Worm (Caenorhabditis elegans) whole organism, mixed stage, embryonic: Measurements from ENCODE around the gene Y40C5A.4.

ENCODE experiments used
- M03D4.4 ChIP-seq: sonication (generic microtip); optimal IDR thresholded peaks from 2 replicates; lab custom pipeline; 2017; ENCODE audit warnings: mild to moderate bottlenecking, missing genetic modification characterization, missing compliant biosample characterization
- bed-3 ChIP-seq: fragments of 200-800 bp; sonication (Bioruptor generic); optimal IDR thresholded peaks from 3 replicates; lab custom pipeline; 2018; ENCODE audit warnings: mild to moderate bottlenecking, missing genetic modification characterization, moderate library complexity, missing compliant biosample characterization
- blmp-1 ChIP-seq: fragments of 150-350 bp; optimal IDR thresholded peaks from 2 replicates; lab custom pipeline; 2014; ENCODE audit warnings: missing biosample characterization, missing genetic modification characterization
- ceh-43 ChIP-seq: fragments of 200-800 bp; sonication (Bioruptor generic); optimal IDR thresholded peaks from 2 replicates; lab custom pipeline; 2018; ENCODE audit warnings: mild to moderate bottlenecking, missing genetic modification characterization, moderate library complexity, missing compliant biosample characterization
- ceh-83 ChIP-seq: fragments of 200-800 bp; sonication (Bioruptor generic); optimal IDR thresholded peaks from 2 replicates; lab custom pipeline; 2018; ENCODE audit warnings: mild to moderate bottlenecking, missing genetic modification characterization, missing compliant biosample characterization
- ces-1 ChIP-seq: fragments of 150-350 bp; optimal IDR thresholded peaks from 2 replicates; lab custom pipeline; 2014; ENCODE audit warnings: missing biosample characterization, missing genetic modification reagents, missing genetic modification characterization
- cnd-1 ChIP-seq: fragments of 200-800 bp; sonication (Bioruptor generic); optimal IDR thresholded peaks from 2 replicates; lab custom pipeline; 2018; ENCODE audit warnings: mild to moderate bottlenecking, missing genetic modification characterization, missing compliant biosample characterization
- drap-1 ChIP-seq: fragments of 200-800 bp; sonication (Bioruptor generic); optimal IDR thresholded peaks from 3 replicates; lab custom pipeline; 2018; ENCODE audit warnings: mild to moderate bottlenecking, missing genetic modification characterization, missing compliant biosample characterization
- elt-1 ChIP-seq: sonication (generic microtip); optimal IDR thresholded peaks from 2 replicates; lab custom pipeline; 2017; ENCODE audit warnings: missing genetic modification characterization, mild to moderate bottlenecking, missing compliant biosample characterization, antibody characterized with exemption, moderate library complexity, borderline replicate concordance; ENCODE audit not compliant: insufficient read depth
- elt-3 ChIP-seq: fragments of 150-350 bp; optimal IDR thresholded peaks from 2 replicates; lab custom pipeline; 2014; ENCODE audit warnings: missing biosample characterization, missing genetic modification characterization
- flh-1 ChIP-seq: fragments of 200-800 bp; sonication (Bioruptor generic); optimal IDR thresholded peaks from 2 replicates; lab custom pipeline; 2018; ENCODE audit warnings: mild to moderate bottlenecking, missing genetic modification characterization, moderate library complexity, missing compliant biosample characterization
- ham-2 ChIP-seq: fragments of 200-800 bp; sonication (Bioruptor generic); optimal IDR thresholded peaks from 2 replicates; lab custom pipeline; 2018; ENCODE audit warnings: mild to moderate bottlenecking, missing genetic modification characterization, missing compliant biosample characterization
- hlh-1 ChIP-seq: fragments of 150-350 bp; optimal IDR thresholded peaks from 2 replicates; lab custom pipeline; 2014; ENCODE audit warnings: missing biosample characterization, missing genetic modification reagents, missing genetic modification characterization
- lin-13 ChIP-seq: fragments of 150-350 bp; optimal IDR thresholded peaks from 2 replicates; lab custom pipeline; 2014; ENCODE audit warnings: missing biosample characterization, missing genetic modification characterization
- lsy-2 ChIP-seq: fragments of 150-350 bp; optimal IDR thresholded peaks from 2 replicates; lab custom pipeline; 2014; ENCODE audit warnings: missing biosample characterization, missing genetic modification characterization
- mab-5 ChIP-seq: fragments of 150-350 bp; optimal IDR thresholded peaks from 2 replicates; lab custom pipeline; 2014; ENCODE audit warnings: missing biosample characterization, missing genetic modification characterization
- mep-1 ChIP-seq: fragments of 150-350 bp; optimal IDR thresholded peaks from 2 replicates; lab custom pipeline; 2017; ENCODE audit warnings: missing biosample characterization, missing genetic modification reagents, missing genetic modification characterization, inconsistent platforms
- mls-2 ChIP-seq: sonication (generic microtip); optimal IDR thresholded peaks from 2 replicates; lab custom pipeline; 2016; ENCODE audit warnings: mild to moderate bottlenecking, missing genetic modification characterization, moderate library complexity, missing compliant biosample characterization
- nhr-12 ChIP-seq: fragments of 150-350 bp; optimal IDR thresholded peaks from 2 replicates; lab custom pipeline; 2014; ENCODE audit warnings: missing biosample characterization, missing genetic modification characterization
- nhr-2 ChIP-seq: fragments of 150-350 bp; optimal IDR thresholded peaks from 2 replicates; lab custom pipeline; 2014; ENCODE audit warnings: missing biosample characterization, missing genetic modification characterization
- nhr-237 ChIP-seq: fragments of 150-350 bp; optimal IDR thresholded peaks from 2 replicates; lab custom pipeline; 2014; ENCODE audit warnings: missing biosample characterization, missing genetic modification characterization
- nhr-28 ChIP-seq: fragments of 150-350 bp; optimal IDR thresholded peaks from 2 replicates; lab custom pipeline; 2014; ENCODE audit warnings: missing biosample characterization, missing genetic modification characterization
- nhr-76 ChIP-seq: sonication (generic microtip); optimal IDR thresholded peaks from 2 replicates; lab custom pipeline; 2017; ENCODE audit warnings: missing biosample characterization, missing genetic modification characterization
- pha-4 ChIP-seq: fragments of 150-350 bp; optimal IDR thresholded peaks from 2 replicates; lab custom pipeline; 2018; ENCODE audit warnings: missing biosample characterization, missing genetic modification reagents, missing genetic modification characterization
- sem-2 ChIP-seq: fragments of 200-800 bp; sonication (Bioruptor generic); optimal IDR thresholded peaks from 2 replicates; lab custom pipeline; 2018; ENCODE audit warnings: mild to moderate bottlenecking, missing genetic modification characterization, missing compliant biosample characterization
- snpc-4 ChIP-seq: fragments of 150-350 bp; optimal IDR thresholded peaks from 2 replicates; lab custom pipeline; 2014; ENCODE audit warnings: missing biosample characterization, missing genetic modification characterization
- sptf-1 ChIP-seq: sonication (generic microtip); optimal IDR thresholded peaks from 2 replicates; lab custom pipeline; 2017; ENCODE audit warnings: mild to moderate bottlenecking, missing genetic modification characterization, moderate library complexity, missing compliant biosample characterization
- tbx-8 ChIP-seq: fragments of 200-800 bp; sonication (Bioruptor generic); optimal IDR thresholded peaks from 2 replicates; lab custom pipeline; 2018; ENCODE audit warnings: mild to moderate bottlenecking, missing genetic modification characterization, moderate library complexity, missing compliant biosample characterization
- unc-120 ChIP-seq: sonication (generic microtip); optimal IDR thresholded peaks from 2 replicates; lab custom pipeline; 2017; ENCODE audit warnings: missing genetic modification characterization, missing compliant biosample characterization; ENCODE audit not compliant: poor library complexity, severe bottlenecking
- unc-39 ChIP-seq: fragments of 150-350 bp; optimal IDR thresholded peaks from 2 replicates; lab custom pipeline; 2014; ENCODE audit warnings: missing biosample characterization, missing genetic modification characterization
- unc-62 ChIP-seq: fragments of 150-350 bp; optimal IDR thresholded peaks from 2 replicates; lab custom pipeline; 2014; ENCODE audit warnings: missing biosample characterization, missing genetic modification reagents, missing genetic modification characterization
- ztf-11 ChIP-seq: fragments of 150-350 bp; optimal IDR thresholded peaks from 2 replicates; lab custom pipeline; 2014; ENCODE audit warnings: missing biosample characterization, missing genetic modification characterization

Y40C5A.4 gene

DNA sequence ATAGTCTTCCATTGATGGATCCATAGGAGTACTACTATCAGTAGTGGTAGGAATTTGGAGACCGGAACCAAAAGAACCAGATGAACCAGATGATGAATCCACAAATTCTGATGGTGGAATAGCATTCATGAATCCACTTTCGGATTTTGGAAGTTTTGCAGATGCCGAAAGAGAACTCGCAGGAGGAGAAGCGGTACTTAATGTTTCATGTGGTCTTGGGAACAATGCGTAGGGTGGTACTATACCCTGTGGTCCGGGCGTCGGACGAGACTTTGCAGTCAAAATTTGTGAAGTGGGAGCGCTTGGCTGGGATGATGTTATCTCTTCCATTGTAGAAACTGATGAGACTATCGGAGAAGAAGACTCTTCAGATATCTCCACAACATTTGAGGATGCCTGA is 26.9 kb downstream of the Y40C5A.4 start:
- TF ChIP-seq mls-2 (tag; lab: Kevin White, UChicago) (no peak), mep-1 (tag; lab: Kevin White, UChicago) (no peak), elt-1 (tag; lab: Kevin White, UChicago) (no peak), ceh-43 (GFP tag; lab: Kevin White, UChicago) (no peak), ztf-11 (no peak)

DNA sequence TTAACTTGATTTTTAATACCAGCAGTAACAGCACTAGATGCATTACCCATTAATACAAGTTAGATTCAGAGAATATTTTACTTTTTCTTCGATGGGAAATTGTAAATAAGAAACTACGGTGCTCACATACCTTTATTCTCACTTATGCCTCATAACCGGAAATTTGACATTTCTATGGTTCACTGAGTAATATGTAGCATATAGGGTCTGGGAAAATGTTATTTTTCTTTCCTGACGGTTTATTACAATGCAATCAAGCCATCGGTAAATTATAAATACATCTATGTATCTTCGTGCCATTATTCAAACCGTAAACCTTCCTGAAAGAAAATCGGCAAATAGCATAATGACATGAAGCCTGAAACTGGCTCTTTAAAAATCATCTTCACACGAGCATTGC is 32.2 kb downstream of the Y40C5A.4 start, which contains the start of gene ocr-4:
Gene ocr-4 (minus strand): TSS at position 101 of the 400 bp plus-strand sequence.
- no peak for TF ChIP-seq sem-2 (GFP tag; lab: Kevin White, UChicago)
- TF ChIP-seq blmp-1 (tag; lab: Kevin White, UChicago) = no peak
- no peak for TF ChIP-seq hlh-1
- TF ChIP-seq nhr-2 (tag; lab: Kevin White, UChicago) = no peak
- no peak for TF ChIP-seq nhr-28
- TF ChIP-seq flh-1 (GFP tag; lab: Kevin White, UChicago) = no peak
- no peak for TF ChIP-seq drap-1
- TF ChIP-seq pha-4 = no peak
- no peak for TF ChIP-seq unc-39
- no peak for TF ChIP-seq snpc-4
- TF ChIP-seq tbx-8 (GFP tag; lab: Kevin White, UChicago) = no peak
- TF ChIP-seq ham-2 (GFP tag; lab: Kevin White, UChicago) = no peak
- no peak for TF ChIP-seq unc-120
- no peak for TF ChIP-seq ces-1

DNA sequence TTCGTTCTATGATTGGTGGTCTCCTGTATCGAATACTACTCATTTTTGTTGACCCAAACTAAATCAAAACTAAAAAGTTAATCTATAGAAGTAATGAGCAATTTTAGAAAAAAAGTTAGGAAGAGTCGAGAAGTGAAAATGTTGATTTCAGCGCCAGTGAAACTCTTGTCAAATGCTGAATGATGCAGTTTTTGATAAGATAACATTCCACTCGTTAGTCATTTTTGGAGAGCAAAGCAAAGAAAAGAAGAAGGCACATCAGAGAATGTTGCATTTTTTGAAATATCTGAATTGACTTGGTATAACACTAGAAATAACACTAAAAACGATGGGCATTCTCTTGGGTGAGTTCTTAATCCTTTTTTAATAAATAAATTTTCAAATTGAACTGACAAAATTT is 36.0 kb downstream of the Y40C5A.4 start, which contains the start of gene sqst-2:
Gene sqst-2 (minus strand): TSS at position 58 of the 400 bp plus-strand sequence.
- TF ChIP-seq nhr-12 = no peak
- no peak for TF ChIP-seq bed-3
- no peak for TF ChIP-seq M03D4.4 (tag; lab: Kevin White, UChicago)
- no peak for TF ChIP-seq ztf-11
- TF ChIP-seq blmp-1 (tag; lab: Kevin White, UChicago) = no peak
- no peak for TF ChIP-seq nhr-76 (tag; lab: Kevin White, UChicago)
- TF ChIP-seq unc-39 = no peak
- no peak for TF ChIP-seq mls-2 (tag; lab: Kevin White, UChicago)
- no peak for TF ChIP-seq mep-1 (tag; lab: Kevin White, UChicago)
- TF ChIP-seq pha-4 = no peak
- no peak for TF ChIP-seq nhr-237 (tag; lab: Kevin White, UChicago)
- TF ChIP-seq nhr-28 = no peak

DNA sequence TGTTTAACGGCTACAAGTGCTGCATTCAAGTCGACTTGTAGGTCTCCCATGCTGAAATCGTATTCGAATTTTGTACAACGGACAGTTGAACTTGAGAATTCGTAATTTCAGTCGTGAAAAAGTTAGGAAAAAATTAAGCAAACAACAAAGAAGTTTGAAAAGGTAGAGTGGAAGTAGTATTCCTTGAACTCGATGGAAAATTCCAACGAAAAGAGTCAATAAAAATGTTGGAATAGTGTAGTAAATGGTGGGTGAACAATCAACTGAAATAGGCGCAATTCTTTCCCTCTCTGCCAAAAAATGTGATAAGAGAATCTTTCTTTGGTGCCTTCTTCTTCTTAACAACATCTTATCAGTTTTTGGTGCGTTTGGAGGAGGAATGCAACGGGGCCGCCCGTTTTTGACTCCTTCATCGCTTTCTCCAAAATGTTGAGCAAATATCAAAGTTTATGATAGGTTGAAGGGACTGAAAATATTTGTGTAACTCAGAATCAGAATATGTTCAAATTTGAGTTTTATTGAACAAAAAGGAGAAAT is 38.2 kb downstream of the Y40C5A.4 start, which contains the start of gene ifo-1:
Gene ifo-1 (minus strand): TSS at position 51 of the 537 bp plus-strand sequence.
- TF ChIP-seq ham-2 (GFP tag; lab: Kevin White, UChicago) (no peak), nhr-76 (tag; lab: Kevin White, UChicago) (no peak), ceh-43 (GFP tag; lab: Kevin White, UChicago) (no peak), snpc-4 (no peak)

DNA sequence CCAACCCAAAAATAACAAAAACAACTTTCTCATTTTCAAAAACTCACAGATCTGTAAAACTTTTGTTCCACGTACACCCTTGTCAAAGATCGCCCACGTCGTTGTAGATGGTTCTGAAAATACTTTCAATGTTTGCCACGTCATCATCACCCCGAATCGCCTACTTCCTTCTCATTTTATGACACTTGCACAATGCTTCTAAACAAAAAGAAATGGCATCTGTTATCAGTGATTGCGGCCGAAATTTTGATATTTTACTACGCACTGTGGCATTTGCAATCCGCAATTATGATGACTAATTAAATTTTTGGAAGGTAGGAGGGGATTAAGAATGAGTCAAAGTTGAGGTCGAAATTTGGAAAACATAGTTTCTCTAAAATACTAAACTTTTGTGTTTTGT is 39.2 kb downstream of the Y40C5A.4 start:
- TF ChIP-seq unc-39 (no peak), sem-2 (GFP tag; lab: Kevin White, UChicago) (no peak), mep-1 (tag; lab: Kevin White, UChicago) (no peak), blmp-1 (tag; lab: Kevin White, UChicago) (no peak)
- TF ChIP-seq, all 35 proteins: peak for 0

DNA sequence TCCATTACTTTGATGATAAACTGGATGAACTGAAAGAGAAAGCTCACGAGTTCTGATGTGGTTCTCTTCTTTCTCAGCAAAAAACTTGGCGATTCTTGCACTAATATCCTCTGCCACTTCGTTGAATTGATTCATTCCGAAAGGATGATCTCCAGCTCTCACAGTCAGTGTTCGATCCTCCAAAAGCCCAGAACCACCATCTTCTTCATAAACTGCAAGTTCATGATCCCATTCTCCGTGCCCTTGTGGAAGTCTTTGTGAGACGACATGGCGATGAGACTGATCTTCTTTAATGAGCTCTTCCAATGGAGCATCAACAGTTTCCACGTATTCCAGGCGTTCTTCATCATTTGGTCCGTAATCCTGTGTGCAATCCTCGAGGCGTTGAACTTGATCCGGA is 40.0 kb downstream of the Y40C5A.4 start:
- TF ChIP-seq drap-1 (no peak), sem-2 (GFP tag; lab: Kevin White, UChicago) (no peak), ceh-83 (GFP tag; lab: Kevin White, UChicago) (no peak), unc-120 (no peak), M03D4.4 (tag; lab: Kevin White, UChicago) (no peak), pha-4 (no peak), ztf-11 (no peak), blmp-1 (tag; lab: Kevin White, UChicago) (no peak), mab-5 (no peak), nhr-28 (no peak), cnd-1 (no peak), lsy-2 (tag; lab: Kevin White, UChicago) (no peak), unc-62 (GFP tag; lab: Kevin White, UChicago) (no peak), nhr-237 (tag; lab: Kevin White, UChicago) (no peak), elt-3 (no peak), sptf-1 (tag; lab: Kevin White, UChicago) (no peak), lin-13 (tag; lab: Kevin White, UChicago) (no peak), hlh-1 (no peak)
